Worm (Caenorhabditis elegans) whole organism, L3 larva: ENCODE data around the gene T14G8.2.

Source experiments
- aly-2 ChIP-seq: fragments of 150-350 bp; optimal IDR thresholded peaks from 2 replicates; lab custom pipeline; 2014; ENCODE audit warnings: missing biosample characterization, missing genetic modification characterization
- ama-1 ChIP-seq: fragments of 150-350 bp; optimal IDR thresholded peaks from 2 replicates; lab custom pipeline; 2018
- ceh-9 ChIP-seq: sonication (generic microtip); optimal IDR thresholded peaks from 2 replicates; lab custom pipeline; 2018; ENCODE audit warnings: missing biosample characterization, missing genetic modification characterization
- elt-3 ChIP-seq, 3 experiments: fragments of 150-350 bp in 1 of 3; sonication (generic microtip) in 2 of 3; optimal IDR thresholded peaks; 2 replicates in 2 of 3; 4 replicates in 1 of 3; lab custom pipeline; 2014 to 2017; ENCODE audit warnings: missing biosample characterization in 3 of 3, missing genetic modification characterization in 3 of 3
- lin-39 ChIP-seq: fragments of 150-350 bp; optimal IDR thresholded peaks from 2 replicates; lab custom pipeline; 2018; ENCODE audit warnings: missing biosample characterization, missing genetic modification reagents, missing genetic modification characterization
- nfya-1 ChIP-seq: sonication (generic microtip); optimal IDR thresholded peaks from 2 replicates; lab custom pipeline; 2017; ENCODE audit warnings: missing genetic modification characterization, mild to moderate bottlenecking, missing compliant biosample characterization, antibody characterized with exemption, moderate library complexity; ENCODE audit not compliant: insufficient read depth
- nhr-11 ChIP-seq: fragments of 150-350 bp; optimal IDR thresholded peaks from 2 replicates; lab custom pipeline; 2014; ENCODE audit warnings: missing biosample characterization, missing genetic modification characterization
- nhr-23 ChIP-seq: fragments of 150-350 bp; optimal IDR thresholded peaks from 2 replicates; lab custom pipeline; 2014; ENCODE audit warnings: missing biosample characterization, missing genetic modification reagents, missing genetic modification characterization
- nhr-237 ChIP-seq: fragments of 150-350 bp; optimal IDR thresholded peaks from 2 replicates; lab custom pipeline; 2014; ENCODE audit warnings: missing biosample characterization, missing genetic modification characterization
- nhr-28 ChIP-seq: fragments of 150-350 bp; optimal IDR thresholded peaks from 2 replicates; lab custom pipeline; 2014; ENCODE audit warnings: missing biosample characterization, missing genetic modification characterization
- skn-1 ChIP-seq: fragments of 150-350 bp; optimal IDR thresholded peaks from 2 replicates; lab custom pipeline; 2014; ENCODE audit warnings: missing biosample characterization, missing genetic modification characterization
- unc-39 ChIP-seq: sonication (generic microtip); optimal IDR thresholded peaks from 4 replicates; lab custom pipeline; 2017; ENCODE audit warnings: missing biosample characterization, missing genetic modification characterization
- ztf-4 ChIP-seq: fragments of 150-350 bp; optimal IDR thresholded peaks from 2 replicates; lab custom pipeline; 2014; ENCODE audit warnings: missing biosample characterization, missing genetic modification characterization

DNA sequence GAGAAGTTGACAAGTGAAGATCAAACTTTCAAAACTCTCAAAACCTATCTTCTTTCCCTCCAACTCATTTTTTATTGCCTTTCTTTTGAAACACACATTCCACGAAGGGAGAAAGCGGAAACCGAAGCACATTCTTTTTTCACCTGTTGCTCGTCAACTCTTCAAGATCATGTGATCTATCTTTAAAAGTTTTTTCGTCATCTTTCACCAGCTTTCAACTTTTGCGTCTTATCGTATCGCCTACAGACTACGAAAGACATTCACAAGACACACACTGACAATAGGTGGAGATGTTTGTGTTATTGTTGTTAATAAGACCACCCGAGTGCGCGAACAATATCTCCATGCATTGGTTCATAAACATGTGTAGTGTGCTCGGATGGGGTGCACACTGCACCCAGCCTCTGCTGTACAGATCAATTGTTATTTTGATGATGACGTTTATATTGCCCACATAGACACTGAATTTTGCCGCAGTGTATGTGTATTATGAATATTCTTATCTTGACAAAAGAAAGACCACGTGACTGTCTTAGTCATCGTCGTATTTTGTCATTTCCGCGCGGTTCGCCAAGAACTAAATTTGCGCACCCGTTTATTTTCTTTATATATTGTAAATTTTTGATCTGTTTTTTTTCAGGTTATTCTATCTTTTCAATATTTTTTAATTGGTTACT, 16.0 kb downstream of the T14G8.2 start:
- TF ChIP-seq nhr-11 (no peak), elt-3 (tag; optimal IDR thresholded peaks at IDR 0.05; lab: Kevin White, UChicago) (no peak), ama-1 (no peak), ztf-4 (tag; lab: Kevin White, UChicago) (no peak), nhr-237 (no peak), unc-39 (no peak), nhr-28 (tag; lab: Kevin White, UChicago) (no peak), aly-2 (tag; lab: Kevin White, UChicago) (no peak), nhr-23 (tag; lab: Kevin White, UChicago) (no peak), ceh-9 (no peak), nfya-1 (tag; lab: Kevin White, UChicago) (peak; percentile 3), lin-39 (tag; lab: Kevin White, UChicago) (no peak), skn-1 (tag; lab: Kevin White, UChicago) (no peak)
